Fruit fly (Drosophila melanogaster) whole organism, pupa: ENCODE measurements around the gene Sirt2.

Experiments
- CG10348 ChIP-seq: fragments of 200-800 bp; sonication (Bioruptor generic); IDR thresholded peaks from 2 replicates; pipeline ENCODE4 v1.3.6; 2022; ENCODE audit warnings: missing biosample characterization, missing genetic modification characterization
- CG12605 ChIP-seq: fragments of 200-800 bp; sonication (Bioruptor generic); IDR thresholded peaks from 2 replicates; pipeline ENCODE4 v1.3.6; 2022; ENCODE audit warnings: missing biosample characterization, missing genetic modification characterization
- CG13204 ChIP-seq: fragments of 200-800 bp; sonication (Bioruptor generic); optimal IDR thresholded peaks from 2 replicates; lab custom pipeline; 2018; ENCODE audit warnings: missing biosample characterization, mild to moderate bottlenecking, missing genetic modification characterization, moderate library complexity
- CG14655 ChIP-seq: fragments of 200-800 bp; sonication (Bioruptor generic); optimal IDR thresholded peaks from 3 replicates; lab custom pipeline; 2017; ENCODE audit warnings: mild to moderate bottlenecking, missing biosample characterization, missing genetic modification reagents, missing genetic modification characterization
- CG15710 ChIP-seq: fragments of 200-800 bp; sonication (Bioruptor generic); optimal IDR thresholded peaks from 2 replicates; lab custom pipeline; 2018; ENCODE audit warnings: missing biosample characterization, mild to moderate bottlenecking, missing genetic modification characterization, moderate library complexity
- CG17806 ChIP-seq: fragments of 200-800 bp; sonication (Bioruptor generic); optimal IDR thresholded peaks from 2 replicates; lab custom pipeline; 2018; ENCODE audit warnings: missing biosample characterization, mild to moderate bottlenecking, missing genetic modification characterization, moderate library complexity
- CG32121 ChIP-seq: fragments of 200-800 bp; sonication (Bioruptor generic); IDR thresholded peaks from 2 replicates; pipeline ENCODE4 v1.3.6; 2022; ENCODE audit warnings: missing biosample characterization, missing genetic modification characterization
- CG34367 ChIP-seq: fragments of 200-800 bp; sonication (Bioruptor generic); optimal IDR thresholded peaks from 2 replicates; lab custom pipeline; 2018; ENCODE audit warnings: missing biosample characterization, mild to moderate bottlenecking, missing genetic modification characterization
- CG4496 ChIP-seq: fragments of 200-800 bp; sonication (Bioruptor generic); IDR thresholded peaks from 3 replicates; pipeline ENCODE4 v1.3.6; 2022; ENCODE audit warnings: missing biosample characterization, missing genetic modification characterization
- CG8159 ChIP-seq: fragments of 200-800 bp; sonication (Bioruptor generic); optimal IDR thresholded peaks from 3 replicates; lab custom pipeline; 2018; ENCODE audit warnings: missing biosample characterization, mild to moderate bottlenecking, missing genetic modification characterization, moderate library complexity
- CG8301 ChIP-seq: fragments of 200-800 bp; sonication (Bioruptor generic); optimal IDR thresholded peaks from 2 replicates; lab custom pipeline; 2018; ENCODE audit warnings: missing biosample characterization, mild to moderate bottlenecking, missing genetic modification characterization
- CG9948 ChIP-seq: fragments of 200-800 bp; sonication (Bioruptor generic); optimal IDR thresholded peaks from 2 replicates; lab custom pipeline; 2018; ENCODE audit warnings: missing biosample characterization, mild to moderate bottlenecking, missing genetic modification characterization, moderate library complexity
- D1 ChIP-seq: fragments of 200-800 bp; sonication (Bioruptor generic); optimal IDR thresholded peaks from 2 replicates; lab custom pipeline; 2018; ENCODE audit warnings: missing biosample characterization, mild to moderate bottlenecking, missing genetic modification characterization, moderate library complexity
- EcR ChIP-seq: fragments of 200-800 bp; sonication (Bioruptor generic); optimal IDR thresholded peaks from 3 replicates; lab custom pipeline; 2019; ENCODE audit warnings: missing biosample characterization, missing genetic modification characterization, mild to moderate bottlenecking, moderate library complexity, missing genetic modification reagents
- Ets98B ChIP-seq: fragments of 200-800 bp; sonication (Bioruptor generic); IDR thresholded peaks from 2 replicates; pipeline ENCODE4 v1.3.6; 2022; ENCODE audit warnings: missing biosample characterization, missing genetic modification characterization
- Pif1A ChIP-seq: fragments of 200-800 bp; sonication (Bioruptor generic); optimal IDR thresholded peaks from 3 replicates; lab custom pipeline; 2016; ENCODE audit warnings: missing biosample characterization, missing genetic modification characterization
- Pif1B ChIP-seq: fragments of 200-800 bp; sonication (Bioruptor generic); optimal IDR thresholded peaks from 3 replicates; lab custom pipeline; 2016; ENCODE audit warnings: missing biosample characterization, missing genetic modification characterization
- Snoo ChIP-seq: fragments of 200-800 bp; sonication (Bioruptor generic); optimal IDR thresholded peaks from 3 replicates; lab custom pipeline; 2017; ENCODE audit warnings: missing biosample characterization, mild to moderate bottlenecking, missing genetic modification characterization, inconsistent platforms
- fd96Ca ChIP-seq: fragments of 200-800 bp; sonication (Bioruptor generic); IDR thresholded peaks from 3 replicates; pipeline ENCODE4 v1.3.6; 2022; ENCODE audit warnings: missing biosample characterization, missing genetic modification characterization
- gl ChIP-seq: fragments of 200-800 bp; sonication (Bioruptor generic); optimal IDR thresholded peaks from 2 replicates; lab custom pipeline; 2018; ENCODE audit warnings: missing biosample characterization, mild to moderate bottlenecking, missing genetic modification characterization
- rn ChIP-seq: fragments of 200-800 bp; sonication (Bioruptor generic); IDR thresholded peaks from 2 replicates; pipeline ENCODE4 v1.3.6; 2022; ENCODE audit warnings: missing biosample characterization, missing genetic modification characterization

Sirt2 gene

dm6 chr3R:20283531-20284139 is 44.6 kb upstream of the Sirt2 start:
- TF ChIP-seq Snoo (tag; lab: Kevin White, UChicago) (no peak), EcR (GFP tag; lab: Kevin White, UChicago) (no peak), rn (GFP tag; lab: Robert Waterston, UW) (no peak), CG14655 (GFP tag; lab: Kevin White, UChicago) (peak; percentile 44), fd96Ca (GFP tag; lab: Robert Waterston, UW) (peak; percentile 40; the same call in 1 of the 3 replicates), Pif1B (GFP tag; lab: Kevin White, UChicago) (no peak), CG8159 (tag; lab: Kevin White, UChicago) (peak; percentile 26), CG9948 (tag; lab: Kevin White, UChicago) (no peak), Pif1A (GFP tag; lab: Kevin White, UChicago) (no peak), CG13204 (peak; percentile 47), CG8301 (tag; lab: Kevin White, UChicago) (no peak), CG4496 (no peak), CG10348 (no peak), D1 (tag; lab: Kevin White, UChicago) (no peak), gl (no peak), Ets98B (GFP tag; lab: Robert Waterston, UW) (peak; percentile 4; the same call in 1 of the 2 replicates), CG34367 (tag; lab: Kevin White, UChicago) (no peak), CG32121 (GFP tag; lab: Robert Waterston, UW) (0 out of 2 replicates have a peak, but pooled peaks have one; percentile 8), CG15710 (tag; lab: Kevin White, UChicago) (peak; percentile 17), CG17806 (no peak), CG12605 (GFP tag; lab: Robert Waterston, UW) (no peak; the same call in 1 of the 2 replicates)

- TF ChIP-seq CG12605 (GFP tag; lab: Robert Waterston, UW), result peak; percentile 65; the same call in 1 of the 2 replicates
- TF ChIP-seq CG14655 (GFP tag; lab: Kevin White, UChicago), result peak; percentile 87
- TF ChIP-seq CG34367 (tag; lab: Kevin White, UChicago), result peak; percentile 53
- no peak for TF ChIP-seq D1 (tag; lab: Kevin White, UChicago)
- peak; percentile 3 for TF ChIP-seq Snoo (tag; lab: Kevin White, UChicago)
- TF ChIP-seq CG8159 (tag; lab: Kevin White, UChicago), result peak; percentile 64
- peak; percentile 27 for TF ChIP-seq CG13204
- TF ChIP-seq EcR (GFP tag; lab: Kevin White, UChicago), result peak; percentile 99
- 0 out of 2 replicates have a peak, but pooled peaks have one; percentile 31 for TF ChIP-seq CG10348
- TF ChIP-seq CG4496, result peak; percentile 85
- TF ChIP-seq CG32121 (GFP tag; lab: Robert Waterston, UW), result peak; percentile 44; the same call in 1 of the 2 replicates
- peak; percentile 76 for TF ChIP-seq Ets98B (GFP tag; lab: Robert Waterston, UW)
- peak; percentile 67 for TF ChIP-seq Pif1A (GFP tag; lab: Kevin White, UChicago)
- TF ChIP-seq CG8301 (tag; lab: Kevin White, UChicago), result peak; percentile 81
- TF ChIP-seq Pif1B (GFP tag; lab: Kevin White, UChicago), result peak; percentile 67
- peak; percentile 72 for TF ChIP-seq CG9948 (tag; lab: Kevin White, UChicago)
- TF ChIP-seq CG17806, result peak; percentile 68
- TF ChIP-seq gl, result no peak
- peak; percentile 37 for TF ChIP-seq CG15710 (tag; lab: Kevin White, UChicago)
- TF ChIP-seq fd96Ca (GFP tag; lab: Robert Waterston, UW), result peak; percentile 45; the same call in 1 of the 3 replicates
- peak; percentile 31; the same call in 1 of the 2 replicates for TF ChIP-seq rn (GFP tag; lab: Robert Waterston, UW)
- TF ChIP-seq, all 21 proteins: peak for 19
Measured at dm6 chr3R:20284140-20284911, 43.9 kb upstream of the Sirt2 start.

- TF ChIP-seq CG8159 (tag; lab: Kevin White, UChicago), result peak; percentile 69
- peak; percentile 11 for TF ChIP-seq CG13204
- peak; percentile 47 for TF ChIP-seq Pif1A (GFP tag; lab: Kevin White, UChicago)
- peak; percentile 68 for TF ChIP-seq CG9948 (tag; lab: Kevin White, UChicago)
- peak; percentile 77 for TF ChIP-seq CG4496
- TF ChIP-seq rn (GFP tag; lab: Robert Waterston, UW), result no peak
- peak; percentile 44 for TF ChIP-seq Ets98B (GFP tag; lab: Robert Waterston, UW)
- peak; percentile 56 for TF ChIP-seq CG34367 (tag; lab: Kevin White, UChicago)
- peak; percentile 77 for TF ChIP-seq CG8301 (tag; lab: Kevin White, UChicago)
- no peak for TF ChIP-seq CG10348
- peak; percentile 58 for TF ChIP-seq CG15710 (tag; lab: Kevin White, UChicago)
- peak; percentile 71; the same call in 2 of the 3 replicates for TF ChIP-seq fd96Ca (GFP tag; lab: Robert Waterston, UW)
- TF ChIP-seq D1 (tag; lab: Kevin White, UChicago), result no peak
- TF ChIP-seq CG14655 (GFP tag; lab: Kevin White, UChicago), result peak; percentile 79
- no peak; the same call in 1 of the 2 replicates for TF ChIP-seq CG32121 (GFP tag; lab: Robert Waterston, UW)
- peak; percentile 32 for TF ChIP-seq Snoo (tag; lab: Kevin White, UChicago)
- peak; percentile 68 for TF ChIP-seq CG17806
- no peak for TF ChIP-seq gl
- TF ChIP-seq EcR (GFP tag; lab: Kevin White, UChicago), result no peak
- peak; percentile 27 for TF ChIP-seq Pif1B (GFP tag; lab: Kevin White, UChicago)
- TF ChIP-seq CG12605 (GFP tag; lab: Robert Waterston, UW), result peak; percentile 60; the same call in 1 of the 2 replicates
Measured at dm6 chr3R:20285678-20286449, 42.4 kb upstream of the Sirt2 start.

- TF ChIP-seq Pif1B (GFP tag; lab: Kevin White, UChicago) (no peak), CG15710 (tag; lab: Kevin White, UChicago) (no peak), CG9948 (tag; lab: Kevin White, UChicago) (no peak)
- TF ChIP-seq, all 21 proteins: peak for 0
Measured at dm6 chr3R:20286758-20287157, 41.5 kb upstream of the Sirt2 start.
